Worm (Caenorhabditis elegans): ENCODE measurements around the gene sma-4.

Gene sma-4

DNA sequence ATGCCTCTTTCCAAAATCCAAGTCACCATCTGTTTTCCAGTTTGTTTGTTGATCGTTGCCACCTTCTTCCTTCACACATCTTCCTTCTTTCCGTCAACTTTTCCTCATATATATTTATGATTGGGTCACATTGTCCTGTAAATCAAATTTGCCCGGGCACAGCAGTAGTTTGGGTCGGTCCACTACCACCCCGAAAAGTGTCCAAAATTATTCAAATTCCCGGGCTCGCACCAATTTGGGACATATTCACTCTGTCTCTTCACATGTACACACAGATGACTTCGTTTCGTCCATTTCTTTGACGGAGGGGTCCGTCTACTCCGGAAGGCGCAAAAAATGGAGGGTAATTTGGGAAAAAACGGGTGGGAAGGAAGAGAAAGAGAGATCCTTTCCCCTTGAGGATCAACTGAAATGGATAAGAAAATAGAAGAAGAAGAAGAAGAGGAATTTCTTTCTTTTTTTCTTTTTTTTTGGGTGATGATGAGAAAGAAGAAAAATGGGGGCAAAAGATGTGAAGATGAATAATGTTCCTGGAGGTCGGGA, 10.9 kb downstream of the sma-4 start:
- TF ChIP-seq ref-1 (GFP tag; conservative IDR thresholded peaks at IDR 0.05), result no peak

DNA sequence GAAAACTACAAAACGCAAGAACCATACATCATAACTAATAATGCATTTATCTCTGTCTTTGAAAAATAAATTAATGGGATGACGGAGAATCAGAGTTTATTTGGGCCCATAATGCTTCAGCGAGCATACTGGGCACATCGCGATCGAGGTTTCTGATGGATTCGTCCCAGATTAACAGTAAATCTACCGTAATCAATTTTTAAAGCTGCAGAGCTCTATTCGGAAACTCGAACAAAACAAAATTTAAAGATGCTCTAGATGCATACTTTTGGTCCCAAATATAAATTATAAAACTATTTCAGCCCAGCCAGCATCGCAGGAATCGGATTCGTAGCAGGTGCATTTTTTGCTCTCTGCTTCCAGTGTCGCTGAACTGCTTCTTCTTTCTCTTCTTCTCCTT, 12.0 kb downstream of the sma-4 start:
- TF ChIP-seq klf-2 (GFP tag; conservative IDR thresholded peaks at IDR 0.05), result no peak
- TF ChIP-seq ztf-23 (GFP tag; IDR thresholded peaks at IDR 0.05), result no peak
- no peak for TF ChIP-seq ztf-29 (GFP tag; IDR thresholded peaks at IDR 0.05)
- TF ChIP-seq tab-1 (GFP tag; IDR thresholded peaks at IDR 0.05), result no peak
- no peak for TF ChIP-seq T22C8.4 (GFP tag; IDR thresholded peaks at IDR 0.05)
- TF ChIP-seq cog-1 (tag; optimal IDR thresholded peaks at IDR 0.05), result no peak
- no peak for TF ChIP-seq ref-1 (GFP tag; conservative IDR thresholded peaks at IDR 0.05)
- TF ChIP-seq med-1 (GFP tag; optimal IDR thresholded peaks at IDR 0.05; ENCODE audit: insufficient read depth), result no peak
- no peak for TF ChIP-seq flt-1 (GFP tag; IDR thresholded peaks at IDR 0.05)

DNA sequence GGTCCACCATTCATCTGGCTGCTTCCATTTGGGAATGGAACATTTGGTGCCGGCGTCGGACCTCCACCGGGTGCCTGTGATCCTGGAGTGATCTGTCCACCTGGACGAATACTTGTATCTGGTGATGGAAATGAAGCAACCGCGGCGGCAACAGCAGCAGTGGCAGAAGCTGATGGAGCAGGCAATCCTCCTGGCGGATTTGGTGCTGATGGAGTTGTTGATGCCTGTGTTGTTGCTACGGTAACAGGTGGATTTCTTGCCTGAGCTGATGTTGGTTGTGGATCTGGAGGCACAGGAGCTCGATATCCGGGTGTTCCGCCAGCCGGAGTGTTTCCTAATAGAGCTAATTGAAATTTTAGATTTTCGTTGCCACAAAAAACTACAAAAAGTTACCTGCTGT, 16.4 kb downstream of the sma-4 start:
- no peak for TF ChIP-seq ztf-29 (GFP tag; IDR thresholded peaks at IDR 0.05)
- no peak for TF ChIP-seq tab-1 (GFP tag; IDR thresholded peaks at IDR 0.05)
- no peak for TF ChIP-seq ztf-23 (GFP tag; IDR thresholded peaks at IDR 0.05)
- TF ChIP-seq ref-1 (GFP tag; conservative IDR thresholded peaks at IDR 0.05), result no peak
- TF ChIP-seq med-1 (GFP tag; optimal IDR thresholded peaks at IDR 0.05; ENCODE audit: insufficient read depth), result no peak
- no peak for TF ChIP-seq cog-1 (tag; optimal IDR thresholded peaks at IDR 0.05)
- TF ChIP-seq flt-1 (GFP tag; IDR thresholded peaks at IDR 0.05), result no peak
- no peak for TF ChIP-seq T22C8.4 (GFP tag; IDR thresholded peaks at IDR 0.05)
- no peak for TF ChIP-seq klf-2 (GFP tag; conservative IDR thresholded peaks at IDR 0.05)

DNA sequence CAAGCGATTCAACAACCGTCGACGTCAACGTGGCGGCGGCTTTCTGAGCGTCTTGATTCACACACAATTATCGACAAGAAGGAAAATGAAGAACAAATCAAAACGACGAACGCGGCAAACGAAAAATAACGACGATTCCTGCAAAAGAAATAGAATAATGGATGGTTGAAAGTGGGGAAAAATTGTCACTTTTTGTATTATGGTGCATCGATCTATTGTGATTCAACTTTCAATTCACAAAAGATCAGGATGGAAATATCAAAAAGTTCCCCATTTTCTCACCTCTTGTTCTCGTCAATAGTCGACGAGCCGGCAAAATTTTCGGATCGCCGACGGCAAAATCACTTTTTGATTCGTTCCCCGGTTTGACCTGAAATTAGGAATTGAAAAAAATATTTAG, 17.3 kb downstream of the sma-4 start, which contains the start of the genes R12B2.13 and mdt-15:
Gene R12B2.13 (minus strand): TSS at position 101 of the 400 bp plus-strand sequence.
Gene mdt-15 (minus strand): TSS at position 376 of the 400 bp plus-strand sequence.
- no peak for TF ChIP-seq cog-1 (tag; optimal IDR thresholded peaks at IDR 0.05)
- no peak for TF ChIP-seq ztf-23 (GFP tag; IDR thresholded peaks at IDR 0.05)
- no peak for TF ChIP-seq ref-1 (GFP tag; conservative IDR thresholded peaks at IDR 0.05)
- no peak for TF ChIP-seq tab-1 (GFP tag; IDR thresholded peaks at IDR 0.05)
- no peak for TF ChIP-seq ztf-29 (GFP tag; IDR thresholded peaks at IDR 0.05)
- no peak for TF ChIP-seq T22C8.4 (GFP tag; IDR thresholded peaks at IDR 0.05)
- TF ChIP-seq klf-2 (GFP tag; conservative IDR thresholded peaks at IDR 0.05), result no peak
- TF ChIP-seq med-1 (GFP tag; optimal IDR thresholded peaks at IDR 0.05; ENCODE audit: insufficient read depth), result no peak
- no peak for TF ChIP-seq flt-1 (GFP tag; IDR thresholded peaks at IDR 0.05)

DNA sequence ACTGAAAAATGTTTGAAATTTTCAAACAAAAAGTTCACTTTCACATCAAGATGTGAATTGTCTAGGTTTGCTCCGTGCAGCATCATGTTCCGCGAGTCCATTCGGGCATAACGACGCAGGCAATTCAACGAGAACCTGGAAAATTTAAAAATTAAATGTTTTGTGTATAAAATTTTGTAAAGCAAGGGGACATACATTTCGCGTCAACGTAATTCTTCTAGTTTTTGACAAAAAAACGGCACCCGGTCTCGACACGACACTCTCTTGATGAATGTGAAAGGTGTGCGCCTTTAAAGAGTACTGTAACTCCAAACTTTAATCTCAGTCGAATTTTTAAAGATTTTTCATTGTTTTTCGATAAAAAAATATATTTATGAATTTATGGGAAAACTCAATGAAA, 18.0 kb downstream of the sma-4 start, which contains the start of gene R12B2.6:
Gene R12B2.6 (minus strand): TSS at position 101 of the 400 bp plus-strand sequence.
- no peak for TF ChIP-seq ztf-29 (GFP tag; IDR thresholded peaks at IDR 0.05)
- TF ChIP-seq T22C8.4 (GFP tag; IDR thresholded peaks at IDR 0.05), result no peak
- no peak for TF ChIP-seq cog-1 (tag; optimal IDR thresholded peaks at IDR 0.05)
- no peak for TF ChIP-seq tab-1 (GFP tag; IDR thresholded peaks at IDR 0.05)
- no peak for TF ChIP-seq ztf-23 (GFP tag; IDR thresholded peaks at IDR 0.05)
- TF ChIP-seq med-1 (GFP tag; optimal IDR thresholded peaks at IDR 0.05; ENCODE audit: insufficient read depth), result no peak
- TF ChIP-seq klf-2 (GFP tag; conservative IDR thresholded peaks at IDR 0.05), result no peak
- no peak for TF ChIP-seq flt-1 (GFP tag; IDR thresholded peaks at IDR 0.05)

DNA sequence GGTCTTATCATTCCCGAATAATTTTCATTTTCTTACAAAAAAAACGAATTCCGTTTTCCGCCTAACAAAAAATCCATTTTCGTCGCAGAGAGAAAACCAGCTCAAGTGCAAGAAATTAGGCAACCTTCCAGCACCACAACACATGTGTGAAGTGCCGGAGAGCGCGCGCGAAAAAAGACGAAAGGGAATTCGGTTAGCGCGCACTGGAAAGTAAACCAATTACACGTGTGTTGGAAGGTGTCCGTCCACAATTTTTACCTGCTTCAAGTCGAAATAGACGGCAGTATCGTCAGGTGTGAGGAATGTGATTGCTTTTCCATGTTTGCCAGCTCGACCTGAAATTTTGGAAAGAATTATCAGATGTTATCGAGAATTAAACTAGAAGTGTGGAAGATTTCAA, 18.6 kb downstream of the sma-4 start:
- no peak for TF ChIP-seq flt-1 (GFP tag; IDR thresholded peaks at IDR 0.05)
- no peak for TF ChIP-seq med-1 (GFP tag; optimal IDR thresholded peaks at IDR 0.05; ENCODE audit: insufficient read depth)
- no peak for TF ChIP-seq klf-2 (GFP tag; conservative IDR thresholded peaks at IDR 0.05)
- TF ChIP-seq cog-1 (tag; optimal IDR thresholded peaks at IDR 0.05), result no peak
- TF ChIP-seq ztf-29 (GFP tag; IDR thresholded peaks at IDR 0.05), result no peak
- TF ChIP-seq T22C8.4 (GFP tag; IDR thresholded peaks at IDR 0.05), result no peak
- no peak for TF ChIP-seq tab-1 (GFP tag; IDR thresholded peaks at IDR 0.05)
- no peak for TF ChIP-seq ztf-23 (GFP tag; IDR thresholded peaks at IDR 0.05)
- TF ChIP-seq ref-1 (GFP tag; conservative IDR thresholded peaks at IDR 0.05), result no peak

DNA sequence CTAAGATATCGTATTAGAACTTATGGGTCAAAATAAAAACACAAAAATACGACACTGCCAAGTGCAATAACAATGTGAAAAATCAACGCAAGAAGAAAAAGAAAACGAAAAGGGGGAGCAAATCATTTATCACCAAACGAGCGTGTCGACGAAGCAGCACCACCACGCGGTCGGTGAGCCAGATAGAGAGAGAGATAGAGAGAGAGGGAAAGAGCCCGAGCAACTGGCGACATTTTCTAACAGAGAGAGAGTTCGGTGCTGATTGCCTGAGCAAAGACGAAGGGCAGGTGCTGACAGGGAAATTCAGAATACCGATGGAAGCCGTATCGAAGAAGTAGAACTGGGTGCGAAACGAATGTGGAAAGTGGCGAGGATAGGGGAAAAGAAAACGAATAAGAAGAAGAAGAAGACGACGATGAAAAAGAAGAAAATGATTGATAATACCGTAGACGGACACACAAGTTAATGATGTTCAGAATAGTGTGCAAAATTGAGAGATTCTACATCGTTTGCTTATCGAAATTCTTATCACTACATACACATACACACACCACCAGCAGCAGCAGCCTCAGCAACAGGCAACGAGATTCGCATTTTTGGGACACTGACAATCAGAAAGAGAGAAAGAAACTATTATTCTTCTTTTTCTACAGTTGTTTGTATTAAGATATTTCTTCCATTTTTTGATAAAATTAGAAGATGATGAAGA, 19.3 kb downstream of the sma-4 start:
- TF ChIP-seq T22C8.4 (GFP tag; IDR thresholded peaks at IDR 0.05), result no peak
- TF ChIP-seq ztf-23 (GFP tag; IDR thresholded peaks at IDR 0.05), result 0 out of 2 replicates have a peak, but pooled peaks have one; percentile 22
- no peak for TF ChIP-seq ref-1 (GFP tag; conservative IDR thresholded peaks at IDR 0.05)

DNA sequence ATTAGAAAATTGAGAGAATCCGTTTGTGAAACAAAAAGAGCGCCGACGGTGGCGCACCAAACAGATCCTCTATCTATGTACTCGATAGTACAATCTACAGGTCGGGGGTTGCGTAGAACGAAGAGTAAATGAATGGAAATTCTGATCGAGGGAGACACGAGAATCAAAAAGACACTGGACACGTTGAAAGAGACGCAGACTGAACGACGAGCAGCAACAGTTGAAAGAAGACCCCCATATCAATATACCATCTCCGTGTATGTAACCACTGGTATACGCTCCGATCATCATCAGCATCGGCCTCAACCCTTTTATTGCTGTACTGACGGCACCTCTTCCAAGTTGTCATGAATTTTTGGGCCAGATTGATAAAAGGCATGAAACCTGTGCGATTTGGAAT, 20.2 kb downstream of the sma-4 start:
- no peak for TF ChIP-seq klf-2 (GFP tag; conservative IDR thresholded peaks at IDR 0.05)
- no peak for TF ChIP-seq med-1 (GFP tag; optimal IDR thresholded peaks at IDR 0.05; ENCODE audit: insufficient read depth)
- no peak for TF ChIP-seq flt-1 (GFP tag; IDR thresholded peaks at IDR 0.05)
- TF ChIP-seq cog-1 (tag; optimal IDR thresholded peaks at IDR 0.05), result no peak
- TF ChIP-seq ztf-29 (GFP tag; IDR thresholded peaks at IDR 0.05), result no peak
- TF ChIP-seq tab-1 (GFP tag; IDR thresholded peaks at IDR 0.05), result no peak
- TF ChIP-seq T22C8.4 (GFP tag; IDR thresholded peaks at IDR 0.05), result no peak
- TF ChIP-seq ref-1 (GFP tag; conservative IDR thresholded peaks at IDR 0.05), result no peak

DNA sequence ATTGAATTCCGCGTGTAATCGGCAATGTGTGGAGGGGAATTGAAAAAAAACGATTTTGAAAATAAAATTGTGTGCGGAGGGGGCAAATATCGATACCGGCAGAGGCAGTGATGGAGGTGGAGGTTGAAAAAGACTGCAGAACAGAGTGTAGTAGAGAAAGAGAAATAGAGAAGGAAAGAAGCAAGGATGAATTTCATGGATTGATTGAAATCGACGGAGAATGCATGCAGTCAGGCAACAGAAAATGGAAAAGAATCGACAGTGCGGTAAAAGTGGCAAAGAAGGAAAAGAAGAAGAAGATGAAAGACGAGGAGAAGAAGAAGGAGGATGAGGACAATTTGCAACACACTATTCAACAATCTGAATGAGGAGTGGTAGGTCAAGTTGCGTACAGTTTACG, 20.8 kb downstream of the sma-4 start, which contains the start of gene W04D12.1:
Gene W04D12.1 (plus strand): TSS at position 111 of the 400 bp plus-strand sequence.
- TF ChIP-seq tab-1 (GFP tag; IDR thresholded peaks at IDR 0.05) (no peak), ztf-29 (GFP tag; IDR thresholded peaks at IDR 0.05) (no peak), flt-1 (GFP tag; IDR thresholded peaks at IDR 0.05) (no peak), T22C8.4 (GFP tag; IDR thresholded peaks at IDR 0.05) (no peak), ref-1 (GFP tag; conservative IDR thresholded peaks at IDR 0.05) (no peak), med-1 (GFP tag; optimal IDR thresholded peaks at IDR 0.05; ENCODE audit: insufficient read depth) (no peak), ztf-23 (GFP tag; IDR thresholded peaks at IDR 0.05) (no peak), klf-2 (GFP tag; conservative IDR thresholded peaks at IDR 0.05) (no peak), cog-1 (tag; optimal IDR thresholded peaks at IDR 0.05) (no peak)

All from whole organism, midembryonic.